Worm (Caenorhabditis elegans) whole organism, L4 larva: ENCODE data around the gene clec-165.
A peak's percentile ranks its signal among the peaks of the same experiment; 100 is the strongest.

ENCODE experiments used
- F49E8.2 ChIP-seq: sonication (generic microtip); optimal IDR thresholded peaks from 2 replicates; lab custom pipeline; 2016; ENCODE audit warnings: missing compliant biosample characterization, mild to moderate bottlenecking, missing genetic modification characterization, borderline replicate concordance
- R02D3.7 ChIP-seq: fragments of 150-350 bp; sonication (generic microtip); optimal IDR thresholded peaks from 3 replicates; lab custom pipeline; 2014; ENCODE audit warnings: missing biosample characterization, missing genetic modification characterization
- T20F7.1 ChIP-seq: fragments of 200-800 bp; sonication (Bioruptor generic); optimal IDR thresholded peaks from 2 replicates; lab custom pipeline; 2018; ENCODE audit warnings: mild to moderate bottlenecking, missing genetic modification characterization, missing compliant biosample characterization
- T26A8.4 ChIP-seq: fragments of 200-800 bp; sonication (Bioruptor generic); IDR thresholded peaks from 2 replicates; pipeline ENCODE4 v1.3.6; 2022; ENCODE audit warnings: missing genetic modification characterization, missing compliant biosample characterization
- Y105C5A.15 ChIP-seq: fragments of 200-800 bp; sonication (Bioruptor generic); IDR thresholded peaks from 2 replicates; pipeline ENCODE4 v1.3.6; 2022; ENCODE audit warnings: missing genetic modification characterization, missing compliant biosample characterization
- Y48G9A.11 ChIP-seq: fragments of 200-800 bp; sonication (Bioruptor generic); IDR thresholded peaks from 2 replicates; pipeline ENCODE4 v1.3.6; 2022; ENCODE audit warnings: missing genetic modification reagents, missing genetic modification characterization, missing compliant biosample characterization
- Y5F2A.4 ChIP-seq: fragments of 200-800 bp; sonication (Bioruptor generic); optimal IDR thresholded peaks from 2 replicates; lab custom pipeline; 2018; ENCODE audit warnings: mild to moderate bottlenecking, missing genetic modification characterization, missing compliant biosample characterization
- ZK337.2 ChIP-seq: fragments of 200-800 bp; sonication (Bioruptor generic); IDR thresholded peaks from 2 replicates; pipeline ENCODE4 v1.3.6; 2022; ENCODE audit warnings: missing genetic modification reagents, missing genetic modification characterization, missing compliant biosample characterization
- aly-2 ChIP-seq: sonication (generic microtip); optimal IDR thresholded peaks from 2 replicates; lab custom pipeline; 2018; ENCODE audit warnings: missing biosample characterization, missing genetic modification characterization
- ama-1 ChIP-seq: fragments of 150-350 bp; optimal IDR thresholded peaks from 2 replicates; lab custom pipeline; 2014; ENCODE audit warnings: inconsistent platforms, mixed read lengths
- attf-4 ChIP-seq: sonication (generic microtip); optimal IDR thresholded peaks from 3 replicates; lab custom pipeline; 2017; ENCODE audit warnings: missing biosample characterization, missing genetic modification characterization
- ceh-82 ChIP-seq: sonication (generic microtip); optimal IDR thresholded peaks from 2 replicates; lab custom pipeline; 2017; ENCODE audit warnings: missing biosample characterization, missing genetic modification characterization
- daf-12 ChIP-seq: fragments of 150-350 bp; optimal IDR thresholded peaks from 2 replicates; lab custom pipeline; 2014; ENCODE audit warnings: missing biosample characterization, missing genetic modification reagents, missing genetic modification characterization
- daf-16 ChIP-seq, 3 experiments: sonication (generic microtip); optimal IDR thresholded peaks; 2 replicates each; lab custom pipeline; 2016 to 2017; ENCODE audit warnings: missing genetic modification characterization in 3 of 3, missing genetic modification reagents in 3 of 3, mild to moderate bottlenecking in 2 of 3, missing compliant biosample characterization in 2 of 3, missing biosample characterization in 1 of 3, moderate library complexity in 1 of 3
- daf-19 ChIP-seq: fragments of 200-800 bp; sonication (Bioruptor generic); conservative IDR thresholded peaks from 2 replicates; pipeline ENCODE4 v1.3.6; 2022; ENCODE audit warnings: missing genetic modification characterization, missing compliant biosample characterization
- daf-8 ChIP-seq: fragments of 200-800 bp; sonication (Bioruptor generic); IDR thresholded peaks from 2 replicates; pipeline ENCODE4 v1.3.6; 2022; ENCODE audit warnings: missing genetic modification characterization, missing compliant biosample characterization
- dmd-6 ChIP-seq: fragments of 200-800 bp; sonication (Bioruptor generic); IDR thresholded peaks from 2 replicates; pipeline ENCODE4 v1.3.6; 2022; ENCODE audit warnings: missing genetic modification reagents, missing genetic modification characterization, missing compliant biosample characterization
- dmd-9 ChIP-seq: fragments of 200-800 bp; sonication (Bioruptor generic); IDR thresholded peaks from 2 replicates; pipeline ENCODE4 v1.3.6; 2022; ENCODE audit warnings: missing genetic modification reagents, missing genetic modification characterization, missing compliant biosample characterization
- duxl-1 ChIP-seq: sonication (generic microtip); optimal IDR thresholded peaks from 2 replicates; lab custom pipeline; 2016; ENCODE audit warnings: mild to moderate bottlenecking, missing genetic modification characterization, moderate library complexity, missing compliant biosample characterization; ENCODE audit not compliant: poor library complexity
- fos-1 ChIP-seq: fragments of 150-350 bp; optimal IDR thresholded peaks from 2 replicates; lab custom pipeline; 2014; ENCODE audit warnings: missing biosample characterization, missing genetic modification characterization
- hif-1 ChIP-seq, 2 experiments: sonication (generic microtip); optimal IDR thresholded peaks; 2 replicates each; lab custom pipeline; 2016 to 2017; ENCODE audit warnings: missing compliant biosample characterization in 2 of 2, missing genetic modification characterization in 2 of 2, missing genetic modification reagents in 2 of 2, missing genotype in 2 of 2, mild to moderate bottlenecking in 1 of 2
- hlh-11 ChIP-seq: fragments of 200-800 bp; sonication (Bioruptor generic); optimal IDR thresholded peaks from 2 replicates; lab custom pipeline; 2018; ENCODE audit warnings: mild to moderate bottlenecking, missing genetic modification characterization, missing compliant biosample characterization
- hlh-30 ChIP-seq: sonication (generic microtip); optimal IDR thresholded peaks from 2 replicates; lab custom pipeline; 2017; ENCODE audit warnings: antibody characterized with exemption, mild to moderate bottlenecking, missing genetic modification characterization, missing compliant biosample characterization; ENCODE audit not compliant: insufficient read depth
- jun-1 ChIP-seq: fragments of 150-350 bp; optimal IDR thresholded peaks from 2 replicates; lab custom pipeline; 2014; ENCODE audit warnings: missing biosample characterization, missing genetic modification reagents, missing genetic modification characterization
- lim-7 ChIP-seq: fragments of 200-800 bp; sonication (Bioruptor generic); IDR thresholded peaks from 2 replicates; pipeline ENCODE4 v1.3.6; 2022; ENCODE audit warnings: missing genetic modification characterization, missing compliant biosample characterization
- lin-13 ChIP-seq: fragments of 150-350 bp; optimal IDR thresholded peaks from 2 replicates; lab custom pipeline; 2014; ENCODE audit warnings: missing biosample characterization, missing genetic modification reagents, missing genetic modification characterization
- lin-38 ChIP-seq: fragments of 200-800 bp; sonication (Bioruptor generic); IDR thresholded peaks from 2 replicates; pipeline ENCODE4 v1.3.6; 2022; ENCODE audit warnings: missing genetic modification reagents, missing genetic modification characterization, missing compliant biosample characterization
- lsy-2 ChIP-seq, 2 experiments: fragments of 150-350 bp in 1 of 2; sonication (generic microtip) in 1 of 2; optimal IDR thresholded peaks; 2 replicates each; lab custom pipeline; 2014 to 2017; ENCODE audit warnings: missing biosample characterization in 2 of 2, missing genetic modification characterization in 2 of 2
- madf-9 ChIP-seq: fragments of 200-800 bp; sonication (Bioruptor generic); conservative IDR thresholded peaks from 2 replicates; pipeline ENCODE4 v1.3.6; 2022; ENCODE audit warnings: missing genetic modification reagents, missing genetic modification characterization, missing compliant biosample characterization
- mdl-1 ChIP-seq, 2 experiments: fragments of 150-350 bp in 1 of 2; sonication (generic microtip) in 1 of 2; optimal IDR thresholded peaks; 2 replicates each; lab custom pipeline; 2014 to 2017; ENCODE audit warnings: missing biosample characterization in 2 of 2, missing genetic modification characterization in 2 of 2
- mdt-29 ChIP-seq: fragments of 200-800 bp; sonication (Bioruptor generic); IDR thresholded peaks from 2 replicates; pipeline ENCODE4 v1.3.6; 2022; ENCODE audit warnings: missing genetic modification reagents, missing genetic modification characterization, missing compliant biosample characterization
- mes-2 ChIP-seq: sonication (generic microtip); optimal IDR thresholded peaks from 2 replicates; lab custom pipeline; 2016; ENCODE audit warnings: missing genotype, mild to moderate bottlenecking, missing genetic modification characterization, missing compliant biosample characterization; ENCODE audit not compliant: poor library complexity, severe bottlenecking
- mxl-2 ChIP-seq: fragments of 200-800 bp; sonication (Bioruptor generic); conservative IDR thresholded peaks from 2 replicates; pipeline ENCODE4 v1.3.6; 2022; ENCODE audit warnings: missing genetic modification reagents, missing genetic modification characterization, missing compliant biosample characterization
- mxl-3 ChIP-seq: fragments of 200-800 bp; sonication (Bioruptor generic); optimal IDR thresholded peaks from 2 replicates; lab custom pipeline; 2018; ENCODE audit warnings: mild to moderate bottlenecking, missing genetic modification characterization, missing compliant biosample characterization
- nhr-10 ChIP-seq: fragments of 150-350 bp; optimal IDR thresholded peaks from 2 replicates; lab custom pipeline; 2014; ENCODE audit warnings: missing biosample characterization, missing genetic modification characterization
- nhr-11 ChIP-seq: fragments of 150-350 bp; optimal IDR thresholded peaks from 2 replicates; lab custom pipeline; 2014; ENCODE audit warnings: missing biosample characterization, missing genetic modification characterization
- nhr-237 ChIP-seq: sonication (generic microtip); optimal IDR thresholded peaks from 2 replicates; lab custom pipeline; 2017; ENCODE audit warnings: missing biosample characterization, missing genetic modification characterization
- nhr-28 ChIP-seq: fragments of 150-350 bp; optimal IDR thresholded peaks from 2 replicates; lab custom pipeline; 2014; ENCODE audit warnings: missing biosample characterization, missing genetic modification characterization
- nhr-48 ChIP-seq: sonication (generic microtip); optimal IDR thresholded peaks from 2 replicates; lab custom pipeline; 2016; ENCODE audit warnings: mild to moderate bottlenecking, missing genetic modification characterization, missing compliant biosample characterization
- nhr-6 ChIP-seq: fragments of 150-350 bp; optimal IDR thresholded peaks from 2 replicates; lab custom pipeline; 2014; ENCODE audit warnings: missing biosample characterization, missing genetic modification characterization
- nhr-76 ChIP-seq: fragments of 150-350 bp; optimal IDR thresholded peaks from 2 replicates; lab custom pipeline; 2014; ENCODE audit warnings: missing biosample characterization, missing genetic modification characterization
- php-3 ChIP-seq: fragments of 200-800 bp; sonication (Bioruptor generic); IDR thresholded peaks from 2 replicates; pipeline ENCODE4 v1.3.6; 2022; ENCODE audit warnings: missing genetic modification reagents, missing genetic modification characterization, missing compliant biosample characterization
- pqm-1 ChIP-seq: sonication (generic microtip); optimal IDR thresholded peaks from 2 replicates; lab custom pipeline; 2017; ENCODE audit warnings: missing biosample characterization, missing genetic modification characterization
- rbr-2 ChIP-seq: sonication (generic microtip); optimal IDR thresholded peaks from 2 replicates; lab custom pipeline; 2016; ENCODE audit warnings: missing genotype, missing genetic modification characterization, missing compliant biosample characterization
- sdz-12 ChIP-seq: fragments of 200-800 bp; sonication (Bioruptor generic); optimal IDR thresholded peaks from 2 replicates; lab custom pipeline; 2018; ENCODE audit warnings: mild to moderate bottlenecking, missing genetic modification characterization, missing compliant biosample characterization
- set-16 ChIP-seq: fragments of 200-800 bp; sonication (Bioruptor generic); IDR thresholded peaks from 2 replicates; pipeline ENCODE4 v1.3.6; 2022; ENCODE audit warnings: missing genetic modification reagents, missing genetic modification characterization, missing compliant biosample characterization
- unc-130 ChIP-seq: sonication (generic microtip); optimal IDR thresholded peaks from 2 replicates; lab custom pipeline; 2016; ENCODE audit warnings: missing genetic modification reagents, missing genetic modification characterization, missing compliant biosample characterization
- unc-62 ChIP-seq, 3 experiments: fragments of 150-350 bp in 1 of 3; sonication (generic microtip); optimal IDR thresholded peaks in 2 of 3; peaks in 1 of 3; 1 replicate in 1 of 3; 2 replicates in 2 of 3; lab custom pipeline; 2014 to 2017; ENCODE audit warnings: missing biosample characterization in 3 of 3, missing genetic modification characterization in 3 of 3, missing genetic modification reagents in 3 of 3, missing genotype in 1 of 3
- zag-1 ChIP-seq: fragments of 150-350 bp; optimal IDR thresholded peaks from 2 replicates; lab custom pipeline; 2014; ENCODE audit warnings: missing biosample characterization, missing genetic modification characterization
- zip-2 ChIP-seq: fragments of 150-350 bp; optimal IDR thresholded peaks from 2 replicates; lab custom pipeline; 2014; ENCODE audit warnings: missing biosample characterization, missing genetic modification characterization
- ztf-7 ChIP-seq: fragments of 150-350 bp; optimal IDR thresholded peaks from 2 replicates; lab custom pipeline; 2014; ENCODE audit warnings: missing biosample characterization, missing genetic modification characterization

The clec-165 gene

ce11 chrIV:1274583-1274982, 27.9 kb upstream of the clec-165 start, which contains the start of gene C09E9.1 (continued):
- TF ChIP-seq unc-62 (GFP tag; optimal IDR thresholded peaks at IDR 0.05 in 1 of 2; lab: Kevin White, UChicago) (peak in 1 of 2 experiments; percentile 57), unc-62 (tag; optimal IDR thresholded peaks at IDR 0.05; lab: Kevin White, UChicago) (no peak), ceh-82 (tag; lab: Kevin White, UChicago) (no peak), nhr-11 (peak; percentile 27), pqm-1 (tag; lab: Kevin White, UChicago) (no peak), Y105C5A.15 (GFP tag; lab: Robert Waterston, UW) (no peak), hlh-11 (tag; lab: Kevin White, UChicago) (peak; percentile 75), daf-8 (GFP tag; lab: Robert Waterston, UW) (no peak), lin-13 (GFP tag; lab: Kevin White, UChicago) (peak; percentile 50), jun-1 (tag; lab: Kevin White, UChicago) (no peak), mdt-29 (GFP tag; lab: Robert Waterston, UW) (no peak), mdl-1 (tag; optimal IDR thresholded peaks at IDR 0.05; lab: Kevin White, UChicago) (peak; percentile 95 to 99), zip-2 (tag; lab: Kevin White, UChicago) (no peak), nhr-6 (no peak), daf-19 (GFP tag; lab: Robert Waterston, UW) (no peak), T20F7.1 (peak; percentile 75), ZK337.2 (GFP tag; lab: Robert Waterston, UW) (no peak), rbr-2 (tag; lab: Kevin White, UChicago) (peak; percentile 50), zag-1 (no peak), nhr-10 (tag; lab: Kevin White, UChicago) (no peak), sdz-12 (GFP tag; lab: Kevin White, UChicago) (no peak), Y5F2A.4 (GFP tag; lab: Kevin White, UChicago) (no peak), lin-38 (peak; percentile 69), nhr-28 (tag; lab: Kevin White, UChicago) (peak; percentile 29), unc-130 (GFP tag; lab: Kevin White, UChicago) (peak; percentile 8), daf-16 (GFP tag; optimal IDR thresholded peaks at IDR 0.05; lab: Kevin White, UChicago) (no peak), daf-16 (tag; optimal IDR thresholded peaks at IDR 0.05; lab: Kevin White, UChicago) (peak; percentile 27), attf-4 (no peak), php-3 (GFP tag; lab: Robert Waterston, UW) (no peak), nhr-48 (tag; lab: Kevin White, UChicago) (no peak), hlh-30 (tag; lab: Kevin White, UChicago) (peak; percentile 95), set-16 (peak; percentile 61), T26A8.4 (GFP tag; lab: Robert Waterston, UW) (no peak), nhr-76 (tag; lab: Kevin White, UChicago) (no peak), madf-9 (no peak), mes-2 (tag; lab: Kevin White, UChicago) (peak; percentile 48), hif-1 (tag; optimal IDR thresholded peaks at IDR 0.05; lab: Kevin White, UChicago) (peak in 1 of 2 experiments; percentile 33), mxl-2 (GFP tag; lab: Robert Waterston, UW) (no peak), R02D3.7 (tag; lab: Kevin White, UChicago) (no peak), Y48G9A.11 (peak; percentile 54; the same call in 1 of the 2 replicates), mxl-3 (GFP tag; lab: Kevin White, UChicago) (peak; percentile 76), ama-1 (lab: Kevin White, UChicago) (no peak)

ce11 chrIV:1266724-1267123, 20.0 kb upstream of the clec-165 start, which contains the start of gene clec-170:
TSS of gene clec-170 (plus strand) at chrIV:1266866.
- no peak for TF ChIP-seq zip-2 (tag; lab: Kevin White, UChicago)
- no peak for TF ChIP-seq ztf-7 (tag; lab: Kevin White, UChicago)
- no peak for TF ChIP-seq lim-7
- TF ChIP-seq lsy-2 (tag; optimal IDR thresholded peaks at IDR 0.05; lab: Kevin White, UChicago) = no peak
- TF ChIP-seq fos-1 (tag; lab: Kevin White, UChicago) = no peak
- TF ChIP-seq mes-2 (tag; lab: Kevin White, UChicago) = no peak
- no peak for TF ChIP-seq zag-1
- no peak for TF ChIP-seq dmd-9
- peak; percentile 58 for TF ChIP-seq dmd-6
- TF ChIP-seq daf-12 = no peak
- no peak for TF ChIP-seq F49E8.2 (tag; lab: Kevin White, UChicago)
- no peak for TF ChIP-seq duxl-1 (tag; lab: Kevin White, UChicago)
- no peak for TF ChIP-seq aly-2
- TF ChIP-seq nhr-28 (tag; lab: Kevin White, UChicago) = peak; percentile 56
- peak; percentile 81 for TF ChIP-seq pqm-1 (tag; lab: Kevin White, UChicago)
- no peak for TF ChIP-seq nhr-237 (tag; lab: Kevin White, UChicago)
- TF ChIP-seq, all 104 proteins: peak for 3
